Fruit fly (Drosophila melanogaster): ENCODE data around the gene Hibch.

Gene Hibch

DNA sequence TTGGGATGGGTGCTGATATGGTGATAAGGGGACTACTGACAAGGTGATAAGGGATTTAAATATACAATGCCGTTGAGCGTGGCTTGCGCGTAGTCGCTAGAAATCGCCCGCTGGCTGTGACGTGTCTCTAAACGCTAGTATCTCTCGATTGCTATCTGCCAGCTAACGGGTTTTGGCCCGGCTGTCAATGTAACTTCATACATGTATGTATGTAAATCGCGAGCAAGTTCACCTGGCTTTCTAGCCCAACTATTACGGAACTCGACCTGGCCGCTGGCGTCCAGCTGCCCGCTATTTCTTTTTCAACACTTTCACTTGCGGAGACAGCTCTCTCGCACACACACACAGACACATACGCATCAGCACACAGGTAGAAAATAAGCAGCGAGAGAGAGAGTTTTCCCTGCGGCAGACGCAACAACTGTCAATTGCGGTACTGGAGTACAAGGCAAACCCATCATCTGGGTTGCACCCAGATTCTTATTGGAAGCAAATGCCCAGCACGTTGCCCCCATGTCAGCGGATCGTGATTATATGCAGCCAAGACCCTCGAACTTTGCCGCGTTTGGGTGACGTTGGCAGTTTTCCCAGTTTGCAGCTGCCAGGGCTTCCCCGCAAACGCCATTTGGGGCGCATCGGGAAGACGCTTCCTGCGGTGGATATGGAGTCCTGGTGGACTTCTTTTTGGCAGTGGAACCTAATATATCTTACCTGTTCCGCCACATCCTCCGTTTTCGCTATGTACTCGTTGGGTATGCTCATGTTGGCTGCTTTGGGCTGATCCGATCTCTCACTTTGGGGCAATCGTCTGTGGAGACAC, 11.6 kb upstream of the Hibch start:
- TF ChIP-seq Rel (GFP tag; optimal IDR thresholded peaks at IDR 0.05) (no peak), Rel (tag; optimal IDR thresholded peaks at IDR 0.05) (peak; percentile 67), usp (GFP tag; optimal IDR thresholded peaks at IDR 0.05) (no peak), GATAd (GFP tag; optimal IDR thresholded peaks at IDR 0.05) (no peak)

DNA sequence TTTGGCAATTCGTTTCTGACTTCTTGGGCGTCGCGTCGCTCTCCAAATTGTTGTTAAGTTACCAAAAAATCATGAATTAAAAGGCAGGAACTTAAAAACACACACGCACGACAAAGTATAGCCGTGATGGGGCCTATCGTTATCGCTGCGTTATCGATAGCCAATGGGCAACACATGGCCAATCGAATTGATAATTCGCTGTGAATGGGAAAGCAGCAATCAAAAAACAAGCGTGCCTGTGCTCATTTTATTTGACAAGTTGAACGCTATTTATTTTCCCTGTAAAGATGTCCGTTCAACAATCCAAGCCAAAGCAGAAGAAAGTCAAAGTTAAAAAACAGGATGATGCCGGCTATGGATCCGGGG, 11.0 kb upstream of the Hibch start, which contains the start of the genes Surf4 and CG31301:
Surf4 (minus strand) TSS at position 159 of the 366 bp plus-strand sequence.
CG31301 (plus strand) TSS at position 188 of the 366 bp plus-strand sequence.
- TF ChIP-seq HLH106 (tag; optimal IDR thresholded peaks at IDR 0.05) (no peak), dsf (GFP tag; optimal IDR thresholded peaks at IDR 0.05; ENCODE audit: borderline replicate concordance) (no peak), fru (GFP tag; optimal IDR thresholded peaks at IDR 0.05) (no peak), sv (GFP tag; optimal IDR thresholded peaks at IDR 0.05) (no peak), br (GFP tag; optimal IDR thresholded peaks at IDR 0.05) (no peak), Myc (optimal IDR thresholded peaks at IDR 0.05) (peak; percentile 3)

DNA sequence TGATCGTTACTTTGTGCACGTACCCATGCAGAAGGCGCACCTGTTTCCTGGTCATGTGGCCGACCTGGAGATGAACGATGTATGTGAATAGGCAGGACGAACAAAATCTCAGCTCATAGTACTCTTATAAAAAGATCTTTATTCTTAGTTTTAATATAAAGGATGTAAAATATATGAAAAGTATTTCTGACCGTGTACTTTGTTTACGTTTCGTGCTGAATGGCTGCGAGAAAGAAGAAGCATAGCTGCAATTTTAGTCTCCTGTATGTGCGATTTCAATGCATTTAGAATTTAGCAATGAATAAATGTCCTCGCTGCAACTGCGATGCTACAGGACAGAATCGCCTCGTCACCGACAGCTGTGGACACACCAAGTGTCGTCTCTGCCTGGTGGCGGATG, 9.2 kb upstream of the Hibch start, which contains the start of the genes CG42726 and CG42727:
CG42726 (plus strand) TSS at position 227 of the 400 bp plus-strand sequence.
CG42727 (plus strand) TSS at position 227 of the 400 bp plus-strand sequence.
- TF ChIP-seq rgr (GFP tag; optimal IDR thresholded peaks at IDR 0.05) (peak; percentile 56), h (GFP tag; optimal IDR thresholded peaks at IDR 0.05) (peak; percentile 43), br (GFP tag; optimal IDR thresholded peaks at IDR 0.05) (peak; percentile 45), usp (GFP tag; optimal IDR thresholded peaks at IDR 0.05) (no peak), GATAd (GFP tag; optimal IDR thresholded peaks at IDR 0.05) (no peak), CG9705 (GFP tag; optimal IDR thresholded peaks at IDR 0.05) (peak; percentile 16), sv (GFP tag; optimal IDR thresholded peaks at IDR 0.05) (peak; percentile 14), Hnf4 (GFP tag; optimal IDR thresholded peaks at IDR 0.05) (no peak), woc (GFP tag; optimal IDR thresholded peaks at IDR 0.05) (peak; percentile 17), HLH106 (tag; optimal IDR thresholded peaks at IDR 0.05) (peak; percentile 45), Sp1 (GFP tag; optimal IDR thresholded peaks at IDR 0.05) (peak; percentile 28), dl (GFP tag; optimal IDR thresholded peaks at IDR 0.05; ENCODE audit: insufficient read depth in 1 of 2, partially characterized antibody in 2 of 2) (no peak), ey (GFP tag; optimal IDR thresholded peaks at IDR 0.05) (peak; percentile 27), OdsH (GFP tag; optimal IDR thresholded peaks at IDR 0.05) (peak; percentile 18), foxo (GFP tag; optimal IDR thresholded peaks at IDR 0.05) (peak in 1 of 2 experiments; percentile 60), Dfd (GFP tag; optimal IDR thresholded peaks at IDR 0.05) (no peak), dmrt93B (GFP tag; optimal IDR thresholded peaks at IDR 0.05) (no peak), Hr83 (GFP tag; optimal IDR thresholded peaks at IDR 0.05; ENCODE audit: poor library complexity, severe bottlenecking) (no peak)

DNA sequence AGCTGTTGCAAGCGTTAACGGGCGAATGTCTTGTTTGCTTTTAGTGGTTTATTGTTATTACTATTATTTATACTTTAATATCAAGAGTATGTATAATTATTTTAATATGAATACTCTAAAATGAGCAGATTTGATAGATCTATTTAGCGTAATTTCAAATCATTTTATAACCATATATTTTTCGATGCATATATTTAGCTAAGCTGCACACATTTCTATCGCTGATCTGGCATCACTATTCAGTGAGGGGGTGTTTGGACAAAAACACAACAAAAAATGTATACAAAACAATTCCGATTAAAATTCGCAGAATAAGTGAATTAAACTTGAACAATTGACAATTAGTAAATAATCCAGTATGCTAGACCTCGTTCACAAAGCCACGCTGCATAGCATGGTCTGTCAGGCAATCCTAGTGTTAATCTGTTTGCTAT, 6.0 kb upstream of the Hibch start, which contains the start of the genes Trs33 and Tmtc4:
Trs33 (minus strand) TSS at position 3 of the 434 bp plus-strand sequence.
Tmtc4 (plus strand) TSS at position 233 of the 434 bp plus-strand sequence.
- TF ChIP-seq Rel (GFP tag; optimal IDR thresholded peaks at IDR 0.05), result no peak
- TF ChIP-seq Rel (tag; optimal IDR thresholded peaks at IDR 0.05), result peak; percentile 51
- no peak for TF ChIP-seq dsf (GFP tag; optimal IDR thresholded peaks at IDR 0.05; ENCODE audit: borderline replicate concordance)
- TF ChIP-seq jim (GFP tag; optimal IDR thresholded peaks at IDR 0.05), result no peak
- TF ChIP-seq psq (GFP tag; optimal IDR thresholded peaks at IDR 0.05), result peak; percentile 51
- no peak for TF ChIP-seq Dfd (GFP tag; optimal IDR thresholded peaks at IDR 0.05)
- TF ChIP-seq rgr (GFP tag; optimal IDR thresholded peaks at IDR 0.05), result peak; percentile 70
- TF ChIP-seq Hr83 (GFP tag; optimal IDR thresholded peaks at IDR 0.05; ENCODE audit: poor library complexity, severe bottlenecking), result peak; percentile 23
- TF ChIP-seq CG9705 (GFP tag; optimal IDR thresholded peaks at IDR 0.05), result peak; percentile 56
- TF ChIP-seq lola (GFP tag; optimal IDR thresholded peaks at IDR 0.05), result no peak
- peak; percentile 71 for TF ChIP-seq woc (GFP tag; optimal IDR thresholded peaks at IDR 0.05)
- TF ChIP-seq Sp1 (GFP tag; optimal IDR thresholded peaks at IDR 0.05), result peak; percentile 29
- TF ChIP-seq OdsH (GFP tag; optimal IDR thresholded peaks at IDR 0.05), result peak; percentile 11
- TF ChIP-seq Myc (optimal IDR thresholded peaks at IDR 0.05), result peak; percentile 87
- peak; percentile 67 for TF ChIP-seq HLH106 (tag; optimal IDR thresholded peaks at IDR 0.05)
- TF ChIP-seq foxo (GFP tag; optimal IDR thresholded peaks at IDR 0.05), result peak in 1 of 2 experiments; percentile 66
- no peak for TF ChIP-seq usp (GFP tag; optimal IDR thresholded peaks at IDR 0.05)
- no peak for TF ChIP-seq Abd-B (GFP tag; optimal IDR thresholded peaks at IDR 0.05)
- TF ChIP-seq h (GFP tag; optimal IDR thresholded peaks at IDR 0.05), result peak; percentile 49
- TF ChIP-seq CrebA (GFP tag; optimal IDR thresholded peaks at IDR 0.05; ENCODE audit: borderline replicate concordance), result no peak
- no peak for TF ChIP-seq fru (GFP tag; optimal IDR thresholded peaks at IDR 0.05)
- no peak for TF ChIP-seq sage (GFP tag; optimal IDR thresholded peaks at IDR 0.05)
- no peak for TF ChIP-seq Mio (GFP tag; optimal IDR thresholded peaks at IDR 0.05)

Data from whole organism, wandering third instar larva.